Fruit fly (Drosophila melanogaster) whole organism, adult: ENCODE measurements around the gene Rpp14b.

Source experiments
- CG11617 ChIP-seq: fragments of 200-800 bp; sonication (Bioruptor generic); optimal IDR thresholded peaks from 2 replicates; lab custom pipeline; 2017; ENCODE audit warnings: mild to moderate bottlenecking, missing biosample characterization, missing genetic modification reagents, missing genetic modification characterization
- CG12768 ChIP-seq: fragments of 200-800 bp; sonication (Bioruptor generic); optimal IDR thresholded peaks from 2 replicates; lab custom pipeline; 2017; ENCODE audit warnings: missing biosample characterization, missing genetic modification characterization, mild to moderate bottlenecking, moderate library complexity, missing genetic modification reagents
- CG14711 ChIP-seq: fragments of 200-800 bp; sonication (Bioruptor generic); optimal IDR thresholded peaks from 2 replicates; lab custom pipeline; 2018; ENCODE audit warnings: missing biosample characterization, mild to moderate bottlenecking, missing genetic modification characterization, moderate library complexity
- CG1620 ChIP-seq: fragments of 200-800 bp; sonication (Bioruptor generic); optimal IDR thresholded peaks from 2 replicates; lab custom pipeline; 2016; ENCODE audit warnings: missing biosample characterization, missing genetic modification characterization
- CG33017 ChIP-seq: fragments of 200-800 bp; sonication (Bioruptor generic); optimal IDR thresholded peaks from 2 replicates; lab custom pipeline; 2018; ENCODE audit warnings: missing biosample characterization, mild to moderate bottlenecking, missing genetic modification characterization, moderate library complexity
- CG5204 ChIP-seq: fragments of 200-800 bp; sonication (Bioruptor generic); optimal IDR thresholded peaks from 2 replicates; lab custom pipeline; 2016; ENCODE audit warnings: missing biosample characterization, missing genetic modification characterization
- CG7045 ChIP-seq: fragments of 200-800 bp; sonication (Bioruptor generic); optimal IDR thresholded peaks from 2 replicates; lab custom pipeline; 2017; ENCODE audit warnings: missing biosample characterization, mild to moderate bottlenecking, missing genetic modification characterization
- CG7101 ChIP-seq: fragments of 200-800 bp; sonication (Bioruptor generic); optimal IDR thresholded peaks from 2 replicates; lab custom pipeline; 2018; ENCODE audit warnings: missing biosample characterization, mild to moderate bottlenecking, missing genetic modification characterization, moderate library complexity
- Clk ChIP-seq: fragments of 200-800 bp; sonication (Bioruptor generic); optimal IDR thresholded peaks from 2 replicates; lab custom pipeline; 2017; ENCODE audit warnings: missing biosample characterization, missing genetic modification characterization
- Crg-1 ChIP-seq: fragments of 200-800 bp; sonication (Bioruptor generic); optimal IDR thresholded peaks from 2 replicates; lab custom pipeline; 2016; ENCODE audit warnings: missing biosample characterization, missing genetic modification characterization
- Hr96 ChIP-seq: fragments of 200-800 bp; sonication (Bioruptor generic); optimal IDR thresholded peaks from 2 replicates; lab custom pipeline; 2016; ENCODE audit warnings: missing biosample characterization, missing genetic modification characterization
- Mnt ChIP-seq: fragments of 200-800 bp; sonication (Bioruptor generic); optimal IDR thresholded peaks from 2 replicates; lab custom pipeline; 2016; ENCODE audit warnings: missing biosample characterization, mild to moderate bottlenecking, missing genetic modification characterization
- bab1 ChIP-seq: fragments of 200-800 bp; sonication (Bioruptor generic); optimal IDR thresholded peaks from 3 replicates; lab custom pipeline; 2019; ENCODE audit warnings: missing biosample characterization, mild to moderate bottlenecking, missing genetic modification characterization, moderate library complexity
- cic ChIP-seq: fragments of 200-800 bp; sonication (Bioruptor generic); optimal IDR thresholded peaks from 2 replicates; lab custom pipeline; 2017; ENCODE audit warnings: missing biosample characterization, mild to moderate bottlenecking, missing genetic modification characterization, moderate library complexity
- cnc ChIP-seq, 2 experiments: fragments of >200 bp; optimal IDR thresholded peaks; 2 replicates each; lab custom pipeline; 2017
- kay ChIP-seq: fragments of 200-800 bp; sonication (Bioruptor generic); peaks from one replicate; lab custom pipeline; 2016; ENCODE audit warnings: missing biosample characterization, missing genetic modification characterization, borderline replicate concordance
- ovo ChIP-seq: fragments of 200-800 bp; sonication (Bioruptor generic); optimal IDR thresholded peaks from 2 replicates; lab custom pipeline; 2016; ENCODE audit warnings: missing biosample characterization, missing genetic modification characterization
- pad ChIP-seq: fragments of 200-800 bp; sonication (Bioruptor generic); optimal IDR thresholded peaks from 3 replicates; lab custom pipeline; 2017; ENCODE audit warnings: missing biosample characterization, missing genetic modification characterization, mild to moderate bottlenecking, moderate library complexity, missing genetic modification reagents
- tj ChIP-seq: fragments of 200-800 bp; sonication (Bioruptor generic); optimal IDR thresholded peaks from 3 replicates; lab custom pipeline; 2017; ENCODE audit warnings: missing biosample characterization, mild to moderate bottlenecking, missing genetic modification characterization, moderate library complexity
- toe ChIP-seq: fragments of 200-800 bp; sonication (Bioruptor generic); optimal IDR thresholded peaks from 2 replicates; lab custom pipeline; 2016; ENCODE audit warnings: missing biosample characterization, missing genetic modification characterization

Gene Rpp14b

DNA sequence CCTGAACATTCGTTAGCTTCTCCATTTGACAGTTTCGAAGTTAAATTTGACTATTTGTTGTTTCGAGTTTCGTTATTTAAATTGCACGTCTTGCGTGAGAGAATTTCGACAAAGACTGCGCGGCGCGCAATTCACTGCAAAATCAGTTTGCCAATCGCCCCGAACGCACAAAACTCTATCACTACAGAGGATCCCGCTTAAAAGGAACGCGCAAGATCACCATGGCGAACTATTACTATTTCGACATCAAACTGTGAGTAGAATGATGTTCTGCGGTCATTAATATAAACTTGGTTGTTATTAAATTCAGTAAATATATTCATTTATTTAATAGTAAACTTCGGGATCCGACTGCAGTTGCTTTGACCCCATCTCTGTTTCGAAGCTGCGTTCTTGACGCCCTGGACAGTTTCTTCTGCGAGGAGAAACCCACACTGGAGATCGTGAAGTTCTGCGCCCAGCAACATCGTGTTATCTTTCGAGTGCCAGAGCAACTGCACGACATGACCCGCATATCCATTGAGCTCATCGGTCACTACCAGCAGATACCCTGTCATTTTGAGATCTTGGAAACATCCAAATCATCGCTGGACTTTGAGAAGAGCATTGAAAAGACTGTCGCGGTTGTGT is at the start of gene Rpp14b, which contains the start of gene spn-A:
Gene Rpp14b (plus strand): TSS at position 43 of the 630 bp plus-strand sequence.
Gene spn-A (minus strand): TSS at position 123 of the 630 bp plus-strand sequence.
- TF ChIP-seq Hr96 (GFP tag; lab: Kevin White, UChicago) (no peak), toe (GFP tag; lab: Kevin White, UChicago) (no peak), pad (GFP tag; lab: Kevin White, UChicago) (no peak), kay (GFP tag; lab: Kevin White, UChicago) (no peak), cic (GFP tag; lab: Kevin White, UChicago) (no peak), ovo (GFP tag; lab: Kevin White, UChicago) (no peak), Crg-1 (GFP tag; lab: Kevin White, UChicago) (no peak), CG12768 (no peak), CG1620 (GFP tag; lab: Kevin White, UChicago) (peak; percentile 62), CG5204 (GFP tag; lab: Kevin White, UChicago) (no peak), CG14711 (peak; percentile 22), bab1 (GFP tag; lab: Kevin White, UChicago) (peak; percentile 18), CG7101 (peak; percentile 42), tj (GFP tag; lab: Kevin White, UChicago) (no peak), CG33017 (tag; lab: Kevin White, UChicago) (no peak)

DNA sequence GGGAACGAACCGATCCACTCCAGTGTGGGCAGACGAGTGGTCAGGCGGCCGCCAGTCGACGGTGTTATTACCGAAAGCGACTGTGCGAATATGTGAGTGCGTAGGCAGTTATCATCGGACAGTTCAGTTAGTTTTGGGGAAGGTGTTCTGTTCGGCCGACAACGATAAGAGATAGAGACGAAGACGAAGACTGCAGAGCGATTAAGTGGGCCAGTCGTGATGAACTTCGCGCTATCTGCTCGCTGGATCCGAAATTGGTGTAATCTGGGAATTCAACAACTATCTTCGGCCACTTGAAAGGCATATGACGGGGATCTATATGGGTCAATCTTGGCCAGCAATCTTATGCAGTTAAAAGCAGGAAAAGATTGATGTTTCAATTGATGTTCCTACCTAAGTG is 46.6 kb upstream of the Rpp14b start, which contains the start of gene CG7912:
Gene CG7912 (minus strand): TSS at position 17 of the 400 bp plus-strand sequence.
- no peak for TF ChIP-seq Mnt (GFP tag; lab: Kevin White, UChicago)
- TF ChIP-seq kay (GFP tag; lab: Kevin White, UChicago): no peak
- TF ChIP-seq CG12768: no peak
- no peak for TF ChIP-seq CG5204 (GFP tag; lab: Kevin White, UChicago)
- TF ChIP-seq CG33017 (tag; lab: Kevin White, UChicago): no peak
- no peak for TF ChIP-seq pad (GFP tag; lab: Kevin White, UChicago)
- no peak for TF ChIP-seq CG7101
- no peak for TF ChIP-seq bab1 (GFP tag; lab: Kevin White, UChicago)
- no peak for TF ChIP-seq Crg-1 (GFP tag; lab: Kevin White, UChicago)
- no peak for TF ChIP-seq cnc (optimal IDR thresholded peaks at IDR 0.05; lab: Kevin White, UChicago)
- TF ChIP-seq CG14711: no peak
- no peak for TF ChIP-seq tj (GFP tag; lab: Kevin White, UChicago)
- no peak for TF ChIP-seq CG1620 (GFP tag; lab: Kevin White, UChicago)

DNA sequence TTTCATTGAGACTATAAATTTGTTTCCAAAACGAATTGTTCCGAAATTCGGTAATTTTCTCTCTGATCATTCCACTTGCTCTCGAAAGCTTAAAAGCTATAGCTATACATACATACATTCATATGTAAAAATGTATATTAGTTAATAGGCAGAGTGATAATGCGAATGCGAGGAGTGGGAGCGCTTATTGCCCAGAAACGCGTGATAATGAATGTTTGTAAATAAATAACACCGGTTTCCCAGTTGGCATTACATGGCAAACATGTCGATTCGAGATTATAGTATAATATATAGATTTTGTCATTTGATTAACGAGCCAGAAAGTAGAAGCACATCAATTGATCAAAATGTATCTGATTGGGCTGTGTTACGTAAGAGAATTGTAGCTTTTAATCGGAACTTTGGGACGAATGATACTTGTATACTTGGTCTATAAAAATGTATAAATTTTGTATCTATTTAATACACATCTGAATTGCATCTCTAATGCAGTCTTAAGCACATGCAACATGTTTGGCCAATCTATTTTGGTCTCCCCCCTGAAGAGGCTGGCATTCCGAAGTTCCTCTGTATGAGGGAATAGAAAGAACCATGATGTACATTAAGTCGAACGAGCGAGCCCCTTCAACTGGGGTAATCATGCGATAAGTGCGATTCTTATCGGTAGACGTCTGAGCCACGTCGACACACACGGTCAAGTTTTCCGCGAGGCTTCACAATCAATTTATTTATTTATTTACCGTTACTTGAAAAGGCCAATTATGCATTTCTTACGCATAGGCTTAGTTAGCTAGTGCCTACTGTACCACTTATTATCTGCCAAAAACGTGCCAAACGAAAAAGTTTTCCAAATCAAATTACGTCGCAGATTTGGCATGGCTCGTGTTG is 42.9 kb upstream of the Rpp14b start:
- TF ChIP-seq Crg-1 (GFP tag; lab: Kevin White, UChicago): peak; percentile 8
- TF ChIP-seq ovo (GFP tag; lab: Kevin White, UChicago): peak; percentile 17
- peak; percentile 30 for TF ChIP-seq CG11617 (GFP tag; lab: Kevin White, UChicago)
- no peak for TF ChIP-seq bab1 (GFP tag; lab: Kevin White, UChicago)
- peak; percentile 13 for TF ChIP-seq pad (GFP tag; lab: Kevin White, UChicago)
- TF ChIP-seq CG5204 (GFP tag; lab: Kevin White, UChicago): no peak
- TF ChIP-seq CG33017 (tag; lab: Kevin White, UChicago): no peak
- TF ChIP-seq cic (GFP tag; lab: Kevin White, UChicago): peak; percentile 87
- TF ChIP-seq CG7101: peak; percentile 1
- TF ChIP-seq toe (GFP tag; lab: Kevin White, UChicago): no peak
- peak; percentile 37 for TF ChIP-seq CG12768
- TF ChIP-seq CG1620 (GFP tag; lab: Kevin White, UChicago): no peak
- no peak for TF ChIP-seq Hr96 (GFP tag; lab: Kevin White, UChicago)
- no peak for TF ChIP-seq cnc (optimal IDR thresholded peaks at IDR 0.05; lab: Kevin White, UChicago)
- no peak for TF ChIP-seq kay (GFP tag; lab: Kevin White, UChicago)
- TF ChIP-seq CG7045 (GFP tag; lab: Kevin White, UChicago): peak; percentile 16
- TF ChIP-seq Mnt (GFP tag; lab: Kevin White, UChicago): peak; percentile 35
- no peak for TF ChIP-seq Clk (GFP tag; lab: Kevin White, UChicago)
- peak; percentile 22 for TF ChIP-seq tj (GFP tag; lab: Kevin White, UChicago)
- no peak for TF ChIP-seq CG14711

DNA sequence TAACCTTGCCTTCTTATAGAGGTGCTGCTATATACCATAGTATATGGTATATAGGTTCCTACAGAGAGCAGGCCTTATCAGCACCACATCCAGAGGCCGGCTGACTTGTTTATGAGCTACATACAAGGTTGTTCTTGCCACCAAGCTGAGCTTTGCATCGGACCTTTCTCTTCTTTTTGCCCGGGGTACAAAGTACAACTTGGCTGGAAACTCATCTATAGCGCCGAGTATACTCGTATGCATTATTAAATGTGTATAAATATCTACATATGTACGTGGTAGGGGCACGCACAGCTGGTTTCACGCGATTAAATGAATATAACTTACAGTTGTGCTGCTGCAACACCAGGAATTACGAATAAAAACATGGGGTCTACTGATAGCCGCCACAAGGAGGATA is 41.8 kb upstream of the Rpp14b start:
- peak; percentile 37 for TF ChIP-seq CG12768
- no peak for TF ChIP-seq kay (GFP tag; lab: Kevin White, UChicago)

DNA sequence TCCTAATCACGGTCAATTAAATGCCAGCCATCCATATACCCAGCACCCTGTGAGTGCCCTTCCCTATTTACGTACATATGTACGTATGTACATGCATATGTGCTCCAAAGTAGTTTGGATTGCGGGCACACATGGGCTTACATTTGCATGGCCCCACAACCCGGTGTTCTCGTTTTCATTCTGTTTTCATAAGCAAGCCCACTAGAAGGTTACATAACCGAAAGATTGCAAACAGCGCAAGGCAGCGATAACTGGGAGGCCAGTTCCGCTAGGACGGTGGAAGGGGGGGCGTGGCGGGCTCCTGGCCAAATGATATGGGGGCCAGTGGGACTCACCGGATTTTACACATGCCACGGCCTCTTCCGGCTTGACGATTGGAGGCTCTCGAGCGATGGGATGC is 41.3 kb upstream of the Rpp14b start:
- no peak for TF ChIP-seq Hr96 (GFP tag; lab: Kevin White, UChicago)
- no peak for TF ChIP-seq Crg-1 (GFP tag; lab: Kevin White, UChicago)
- no peak for TF ChIP-seq bab1 (GFP tag; lab: Kevin White, UChicago)
- TF ChIP-seq CG14711: no peak
- TF ChIP-seq cic (GFP tag; lab: Kevin White, UChicago): peak; percentile 49
- TF ChIP-seq CG1620 (GFP tag; lab: Kevin White, UChicago): no peak
